Fruit fly (Drosophila melanogaster): ENCODE measurements around the gene cl.

The cl gene

dm6 chr2L:5507823-5508438 lies 12.0 kb upstream of the cl start:
- TF ChIP-seq HLH106 (tag; optimal IDR thresholded peaks at IDR 0.05), result peak; percentile 16
- TF ChIP-seq Hr78 (GFP tag; optimal IDR thresholded peaks at IDR 0.05), result no peak
- TF ChIP-seq Dfd (GFP tag; optimal IDR thresholded peaks at IDR 0.05), result no peak
- TF ChIP-seq CrebA (GFP tag; optimal IDR thresholded peaks at IDR 0.05; ENCODE audit: borderline replicate concordance), result no peak
- TF ChIP-seq dl (GFP tag; optimal IDR thresholded peaks at IDR 0.05; ENCODE audit: insufficient read depth in 1 of 2, partially characterized antibody in 2 of 2), result no peak
- peak in 1 of 2 experiments; percentile 64 for TF ChIP-seq foxo (GFP tag; optimal IDR thresholded peaks at IDR 0.05)
- TF ChIP-seq fru (GFP tag; optimal IDR thresholded peaks at IDR 0.05), result no peak
- no peak for TF ChIP-seq usp (GFP tag; optimal IDR thresholded peaks at IDR 0.05)

dm6 chr2L:5514946-5515345 lies 5.0 kb upstream of the cl start:
- TF ChIP-seq Abd-B (GFP tag; optimal IDR thresholded peaks at IDR 0.05) (no peak), woc (GFP tag; optimal IDR thresholded peaks at IDR 0.05) (no peak)

dm6 chr2L:5517393-5517792 lies 2.5 kb upstream of the cl start, which contains the start of gene CG14020:
Gene CG14020, plus strand, starts transcription at chr2L:5517737.
- TF ChIP-seq Hr83 (GFP tag; optimal IDR thresholded peaks at IDR 0.05; ENCODE audit: poor library complexity, severe bottlenecking) (no peak), dmrt93B (GFP tag; optimal IDR thresholded peaks at IDR 0.05) (no peak), HLH106 (tag; optimal IDR thresholded peaks at IDR 0.05) (no peak), Hr78 (GFP tag; optimal IDR thresholded peaks at IDR 0.05) (no peak), dl (GFP tag; optimal IDR thresholded peaks at IDR 0.05; ENCODE audit: insufficient read depth in 1 of 2, partially characterized antibody in 2 of 2) (no peak), sv (GFP tag; optimal IDR thresholded peaks at IDR 0.05) (no peak), woc (GFP tag; optimal IDR thresholded peaks at IDR 0.05) (no peak), rgr (GFP tag; optimal IDR thresholded peaks at IDR 0.05) (no peak), Rel (GFP tag; optimal IDR thresholded peaks at IDR 0.05) (no peak), Rel (tag; optimal IDR thresholded peaks at IDR 0.05) (no peak), OdsH (GFP tag; optimal IDR thresholded peaks at IDR 0.05) (no peak), jim (GFP tag; optimal IDR thresholded peaks at IDR 0.05) (no peak), foxo (GFP tag; optimal IDR thresholded peaks at IDR 0.05) (no peak), Mio (GFP tag; optimal IDR thresholded peaks at IDR 0.05) (no peak), CrebA (GFP tag; optimal IDR thresholded peaks at IDR 0.05; ENCODE audit: borderline replicate concordance) (no peak), brk (GFP tag; optimal IDR thresholded peaks at IDR 0.05) (no peak), Vsx2 (GFP tag; optimal IDR thresholded peaks at IDR 0.05; ENCODE audit: partially characterized antibody) (no peak)

- TF ChIP-seq rgr (GFP tag; optimal IDR thresholded peaks at IDR 0.05) (peak; percentile 7), lola (GFP tag; optimal IDR thresholded peaks at IDR 0.05) (no peak), foxo (GFP tag; optimal IDR thresholded peaks at IDR 0.05) (peak in 1 of 2 experiments; percentile 18)
Observed at dm6 chr2L:5520757-5521156, 822 bp downstream of the cl start.

- TF ChIP-seq Dif (GFP tag; optimal IDR thresholded peaks at IDR 0.05; ENCODE audit: partially characterized antibody) (no peak), usp (GFP tag; optimal IDR thresholded peaks at IDR 0.05) (no peak), pan (optimal IDR thresholded peaks at IDR 0.05) (no peak), tai (GFP tag; optimal IDR thresholded peaks at IDR 0.05) (no peak), dl (GFP tag; optimal IDR thresholded peaks at IDR 0.05; ENCODE audit: insufficient read depth in 1 of 2, partially characterized antibody in 2 of 2) (no peak), sv (GFP tag; optimal IDR thresholded peaks at IDR 0.05) (peak; percentile 65), rgr (GFP tag; optimal IDR thresholded peaks at IDR 0.05) (peak; percentile 84), Abd-B (GFP tag; optimal IDR thresholded peaks at IDR 0.05) (no peak), CrebA (GFP tag; optimal IDR thresholded peaks at IDR 0.05; ENCODE audit: borderline replicate concordance) (no peak), Dfd (GFP tag; optimal IDR thresholded peaks at IDR 0.05) (no peak), foxo (GFP tag; optimal IDR thresholded peaks at IDR 0.05) (peak in 1 of 2 experiments; percentile 82), brk (GFP tag; optimal IDR thresholded peaks at IDR 0.05) (no peak), Vsx2 (GFP tag; optimal IDR thresholded peaks at IDR 0.05; ENCODE audit: partially characterized antibody) (no peak), fru (GFP tag; optimal IDR thresholded peaks at IDR 0.05) (no peak), ey (GFP tag; optimal IDR thresholded peaks at IDR 0.05) (peak; percentile 61), woc (GFP tag; optimal IDR thresholded peaks at IDR 0.05) (no peak), lola (GFP tag; optimal IDR thresholded peaks at IDR 0.05) (no peak), h (GFP tag; optimal IDR thresholded peaks at IDR 0.05) (no peak), HLH106 (tag; optimal IDR thresholded peaks at IDR 0.05) (peak; percentile 82), dmrt93B (GFP tag; optimal IDR thresholded peaks at IDR 0.05) (no peak), jim (GFP tag; optimal IDR thresholded peaks at IDR 0.05) (no peak), Myc (optimal IDR thresholded peaks at IDR 0.05) (peak; percentile 71), Sp1 (GFP tag; optimal IDR thresholded peaks at IDR 0.05) (peak; percentile 79), Jra (GFP tag; optimal IDR thresholded peaks at IDR 0.05) (no peak), Hr78 (GFP tag; optimal IDR thresholded peaks at IDR 0.05) (no peak), GATAd (GFP tag; optimal IDR thresholded peaks at IDR 0.05) (no peak), CG9705 (GFP tag; optimal IDR thresholded peaks at IDR 0.05) (peak; percentile 51), Hr83 (GFP tag; optimal IDR thresholded peaks at IDR 0.05; ENCODE audit: poor library complexity, severe bottlenecking) (peak; percentile 1), br (GFP tag; optimal IDR thresholded peaks at IDR 0.05) (no peak), sage (GFP tag; optimal IDR thresholded peaks at IDR 0.05) (no peak), Mio (GFP tag; optimal IDR thresholded peaks at IDR 0.05) (no peak), CG32264 (GFP tag; optimal IDR thresholded peaks at IDR 0.05) (no peak), dsf (GFP tag; optimal IDR thresholded peaks at IDR 0.05; ENCODE audit: borderline replicate concordance) (no peak), OdsH (GFP tag; optimal IDR thresholded peaks at IDR 0.05) (peak; percentile 70)
Observed at dm6 chr2L:5523848-5524473, 4.0 kb downstream of the cl start, which contains the start of the genes Vps52 and Elp4. Gene Vps52, minus strand, starts transcription at chr2L:5523898. Gene Elp4, plus strand, starts transcription at chr2L:5524139.

All from whole organism, wandering third instar larva.